Worm (Caenorhabditis elegans) whole organism, midembryonic: Measurements from ENCODE around the gene F25E5.1.

ENCODE experiments used
- T22C8.4 ChIP-seq: fragments of 200-800 bp; sonication (Bioruptor generic); IDR thresholded peaks from 2 replicates; pipeline ENCODE4 v1.3.6; 2022; ENCODE audit warnings: missing genetic modification characterization, missing compliant biosample characterization
- flt-1 ChIP-seq: fragments of 200-800 bp; sonication (Bioruptor generic); IDR thresholded peaks from 2 replicates; pipeline ENCODE4 v1.3.6; 2022; ENCODE audit warnings: missing genetic modification characterization, missing compliant biosample characterization
- med-1 ChIP-seq: sonication (generic microtip); optimal IDR thresholded peaks from 2 replicates; lab custom pipeline; 2017; ENCODE audit warnings: missing genetic modification characterization, mild to moderate bottlenecking, missing compliant biosample characterization, antibody characterized with exemption, missing genetic modification reagents; ENCODE audit not compliant: insufficient read depth
- ref-1 ChIP-seq: fragments of 200-800 bp; sonication (Bioruptor generic); conservative IDR thresholded peaks from 2 replicates; pipeline ENCODE4 v1.3.6; 2022; ENCODE audit warnings: missing genetic modification reagents, missing genetic modification characterization, missing compliant biosample characterization
- tab-1 ChIP-seq: fragments of 200-800 bp; sonication (Bioruptor generic); IDR thresholded peaks from 2 replicates; pipeline ENCODE4 v1.3.6; 2022; ENCODE audit warnings: missing genetic modification characterization, missing compliant biosample characterization
- ztf-23 ChIP-seq: fragments of 200-800 bp; sonication (Bioruptor generic); IDR thresholded peaks from 2 replicates; pipeline ENCODE4 v1.3.6; 2022; ENCODE audit warnings: missing genetic modification reagents, missing genetic modification characterization, missing compliant biosample characterization
- ztf-29 ChIP-seq: fragments of 200-800 bp; sonication (Bioruptor generic); IDR thresholded peaks from 2 replicates; pipeline ENCODE4 v1.3.6; 2022; ENCODE audit warnings: missing genetic modification reagents, missing genetic modification characterization, missing compliant biosample characterization

DNA sequence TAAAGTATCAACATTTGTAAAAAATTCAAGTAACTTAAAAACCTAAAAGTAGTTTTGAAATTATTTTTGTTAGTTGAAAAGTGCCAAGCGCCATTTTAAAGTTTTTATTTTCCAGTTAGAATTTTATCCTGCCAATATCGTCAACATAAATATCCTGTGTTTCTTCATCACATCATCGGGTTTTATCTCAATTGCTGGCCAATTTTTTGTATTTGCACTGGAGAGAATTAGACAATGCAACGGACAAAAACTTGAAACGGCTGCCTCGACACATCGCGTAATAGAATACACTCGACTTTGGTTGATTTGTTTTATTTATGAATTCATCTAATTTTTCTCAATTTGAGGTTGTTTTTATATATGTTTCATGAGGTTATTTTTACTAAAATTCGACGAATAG, 10.7 kb upstream of the F25E5.1 start, which contains the start of gene F25E5.2:
- TF ChIP-seq T22C8.4 (no peak), ztf-29 (GFP tag; lab: Robert Waterston, UW) (no peak), flt-1 (GFP tag; lab: Robert Waterston, UW) (no peak), ztf-23 (no peak), ref-1 (no peak), med-1 (GFP tag; lab: Kevin White, UChicago) (no peak), tab-1 (GFP tag; lab: Robert Waterston, UW) (no peak)
